Fruit fly (Drosophila melanogaster) whole organism, wandering third instar larva: ENCODE results near the gene CG13024.

Experiments
- CG32264 ChIP-seq: fragments of 200-800 bp; sonication (Bioruptor generic); optimal IDR thresholded peaks from 2 replicates; lab custom pipeline; 2016; ENCODE audit warnings: missing biosample characterization, missing genetic modification characterization
- CrebA ChIP-seq: fragments of 200-800 bp; sonication (Bioruptor generic); optimal IDR thresholded peaks from 2 replicates; lab custom pipeline; 2016; ENCODE audit warnings: missing biosample characterization, mild to moderate bottlenecking, missing genetic modification characterization, borderline replicate concordance
- HLH106 ChIP-seq: fragments of 200-800 bp; optimal IDR thresholded peaks from 3 replicates; lab custom pipeline; 2019; ENCODE audit warnings: missing biosample characterization, mild to moderate bottlenecking, missing genetic modification characterization, moderate library complexity
- N ChIP-seq: fragments of >200 bp; optimal IDR thresholded peaks from 2 replicates; lab custom pipeline; 2018; ENCODE audit warnings: missing biosample characterization, missing external identifiers, missing genetic modification characterization
- OdsH ChIP-seq: fragments of 200-800 bp; sonication (Bioruptor generic); optimal IDR thresholded peaks from 2 replicates; lab custom pipeline; 2016; ENCODE audit warnings: missing biosample characterization, mild to moderate bottlenecking, missing genetic modification characterization
- Vsx2 ChIP-seq: fragments of 200-300, 225-300 bp; sonication (Bioruptor generic); optimal IDR thresholded peaks from 2 replicates; lab custom pipeline; 2018; ENCODE audit warnings: missing biosample characterization, missing genetic modification characterization; ENCODE audit not compliant: partially characterized antibody
- dl ChIP-seq, 2 experiments: fragments of 175-275, 200-275 bp in 1 of 2; fragments of 200-275 bp in 1 of 2; sonication (Bioruptor generic); optimal IDR thresholded peaks; lab custom pipeline; 2018; ENCODE audit warnings: mild to moderate bottlenecking in 2 of 2, missing biosample characterization in 2 of 2, missing genetic modification characterization in 2 of 2, moderate library complexity in 2 of 2; ENCODE audit not compliant: partially characterized antibody in 2 of 2, insufficient read depth in 1 of 2
- h ChIP-seq: fragments of 200-800 bp; sonication (Bioruptor generic); optimal IDR thresholded peaks from 3 replicates; lab custom pipeline; 2016; ENCODE audit warnings: missing biosample characterization, mild to moderate bottlenecking, missing genetic modification characterization
- pan ChIP-seq: fragments of >200 bp; optimal IDR thresholded peaks from 2 replicates; lab custom pipeline; 2017
- psq ChIP-seq: fragments of 200-800 bp; sonication (Bioruptor generic); optimal IDR thresholded peaks from 3 replicates; lab custom pipeline; 2017; ENCODE audit warnings: missing biosample characterization, mild to moderate bottlenecking, missing genetic modification characterization, moderate library complexity
- usp ChIP-seq: fragments of >200 bp; optimal IDR thresholded peaks from 2 replicates; lab custom pipeline; 2017; ENCODE audit warnings: missing biosample characterization, missing genetic modification characterization
- woc ChIP-seq: sonication (Bioruptor generic); optimal IDR thresholded peaks from 2 replicates; lab custom pipeline; 2016; ENCODE audit warnings: missing biosample characterization, mild to moderate bottlenecking, missing genetic modification characterization

DNA sequence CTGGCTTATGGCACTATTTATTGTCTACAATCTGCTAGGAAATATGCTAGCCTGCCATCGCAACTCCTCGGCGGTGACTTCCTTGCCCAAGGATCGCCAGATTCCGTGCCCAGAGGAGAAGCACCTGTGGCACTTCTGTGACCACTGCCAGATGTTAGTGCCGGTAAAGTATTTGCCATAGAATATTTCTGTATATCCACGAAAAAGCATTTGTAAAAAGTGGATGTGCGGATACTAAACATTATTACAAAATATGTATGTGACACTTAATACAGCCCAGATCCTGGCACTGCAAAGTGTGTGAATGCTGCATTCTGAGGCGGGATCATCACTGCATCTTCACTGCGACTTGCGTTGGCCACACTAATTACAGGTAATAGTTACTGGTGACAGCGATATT lies 32.0 kb upstream of the CG13024 start:
- TF ChIP-seq Vsx2 (GFP tag; lab: Kevin White, UChicago), result no peak
- no peak for TF ChIP-seq woc (GFP tag; lab: Kevin White, UChicago)
- TF ChIP-seq dl (GFP tag; optimal IDR thresholded peaks at IDR 0.05; lab: Kevin White, UChicago; ENCODE audit: insufficient read depth in 1 of 2, partially characterized antibody in 2 of 2), result no peak
- no peak for TF ChIP-seq N (GFP tag; lab: Kevin White, UChicago)
- TF ChIP-seq OdsH, result no peak
- TF ChIP-seq usp, result no peak
- TF ChIP-seq h (GFP tag; lab: Kevin White, UChicago), result no peak
- TF ChIP-seq HLH106 (tag; lab: Kevin White, UChicago), result no peak
- no peak for TF ChIP-seq pan (lab: Kevin White, UChicago)
- no peak for TF ChIP-seq psq (GFP tag; lab: Kevin White, UChicago)
- no peak for TF ChIP-seq CG32264 (GFP tag; lab: Kevin White, UChicago)
- no peak for TF ChIP-seq CrebA
